Worm (Caenorhabditis elegans): ENCODE data around the gene F10C1.23.
A peak's percentile ranks its signal among the peaks of the same experiment; 100 is the strongest.

ce11 chrII:5751353-5751752, 6.5 kb upstream of the F10C1.23 start:
- TF ChIP-seq mdl-1 (tag; optimal IDR thresholded peaks at IDR 0.05) (no peak), nhr-11 (tag; optimal IDR thresholded peaks at IDR 0.05) (no peak), nfya-1 (tag; optimal IDR thresholded peaks at IDR 0.05; ENCODE audit: insufficient read depth) (no peak), lin-39 (tag; optimal IDR thresholded peaks at IDR 0.05) (no peak), elt-2 (tag; optimal IDR thresholded peaks at IDR 0.05) (peak; percentile 97), nhr-28 (tag; optimal IDR thresholded peaks at IDR 0.05) (no peak), nhr-76 (tag; optimal IDR thresholded peaks at IDR 0.05) (no peak), lsy-12 (tag; optimal IDR thresholded peaks at IDR 0.05) (no peak), elt-1 (tag; optimal IDR thresholded peaks at IDR 0.05) (no peak), snpc-4 (tag; optimal IDR thresholded peaks at IDR 0.05) (no peak)

All from whole organism, L3 larva.